Fruit fly (Drosophila melanogaster) whole organism, wandering third instar larva: ENCODE data around the gene Atat.

ENCODE experiments used
- Abd-B ChIP-seq: fragments of >200 bp; optimal IDR thresholded peaks from 2 replicates; lab custom pipeline; 2017; ENCODE audit warnings: missing biosample characterization, missing genetic modification characterization
- CG32264 ChIP-seq: fragments of 200-800 bp; sonication (Bioruptor generic); optimal IDR thresholded peaks from 2 replicates; lab custom pipeline; 2016; ENCODE audit warnings: missing biosample characterization, missing genetic modification characterization
- CG9705 ChIP-seq: fragments of 200-800 bp; sonication (Bioruptor generic); optimal IDR thresholded peaks from 2 replicates; lab custom pipeline; 2018; ENCODE audit warnings: missing biosample characterization, mild to moderate bottlenecking, missing genetic modification characterization
- CrebA ChIP-seq: fragments of 200-800 bp; sonication (Bioruptor generic); optimal IDR thresholded peaks from 2 replicates; lab custom pipeline; 2016; ENCODE audit warnings: missing biosample characterization, mild to moderate bottlenecking, missing genetic modification characterization, borderline replicate concordance
- Dfd ChIP-seq: fragments of >200 bp; optimal IDR thresholded peaks from 2 replicates; lab custom pipeline; 2017; ENCODE audit warnings: missing biosample characterization, missing genetic modification characterization
- Dif ChIP-seq: fragments of 200-275, 200-300 bp; sonication (Bioruptor generic); optimal IDR thresholded peaks from 2 replicates; lab custom pipeline; 2018; ENCODE audit warnings: missing biosample characterization, missing genetic modification characterization; ENCODE audit not compliant: partially characterized antibody
- GATAd ChIP-seq: sonication (Bioruptor generic); optimal IDR thresholded peaks from 2 replicates; lab custom pipeline; 2016; ENCODE audit warnings: missing biosample characterization, missing genetic modification characterization
- HLH106 ChIP-seq: fragments of 200-800 bp; optimal IDR thresholded peaks from 3 replicates; lab custom pipeline; 2019; ENCODE audit warnings: missing biosample characterization, mild to moderate bottlenecking, missing genetic modification characterization, moderate library complexity
- Hnf4 ChIP-seq: fragments of 200-800 bp; sonication (Bioruptor generic); optimal IDR thresholded peaks from 2 replicates; lab custom pipeline; 2016; ENCODE audit warnings: missing biosample characterization, mild to moderate bottlenecking, missing genetic modification characterization
- Hr78 ChIP-seq: fragments of >200 bp; optimal IDR thresholded peaks from 2 replicates; lab custom pipeline; 2017; ENCODE audit warnings: missing biosample characterization, missing genetic modification characterization
- Hr83 ChIP-seq: fragments of 200-300 bp; sonication (Bioruptor generic); optimal IDR thresholded peaks from 2 replicates; lab custom pipeline; 2016; ENCODE audit warnings: missing biosample characterization, mild to moderate bottlenecking, missing genetic modification characterization, moderate library complexity; ENCODE audit not compliant: poor library complexity, severe bottlenecking
- Jra ChIP-seq: sonication (Bioruptor generic); optimal IDR thresholded peaks from 2 replicates; lab custom pipeline; 2016; ENCODE audit warnings: missing biosample characterization, missing genetic modification characterization
- Mio ChIP-seq: sonication (Bioruptor generic); optimal IDR thresholded peaks from 2 replicates; lab custom pipeline; 2016; ENCODE audit warnings: missing biosample characterization, missing genetic modification characterization
- Myc ChIP-seq: fragments of >200 bp; optimal IDR thresholded peaks from 2 replicates; lab custom pipeline; 2017
- N ChIP-seq: fragments of >200 bp; optimal IDR thresholded peaks from 2 replicates; lab custom pipeline; 2018; ENCODE audit warnings: missing biosample characterization, missing external identifiers, missing genetic modification characterization
- OdsH ChIP-seq: fragments of 200-800 bp; sonication (Bioruptor generic); optimal IDR thresholded peaks from 2 replicates; lab custom pipeline; 2016; ENCODE audit warnings: missing biosample characterization, mild to moderate bottlenecking, missing genetic modification characterization
- Rel ChIP-seq, 2 experiments: fragments of 200-800 bp; sonication (Bioruptor generic) in 1 of 2; optimal IDR thresholded peaks; 2 replicates in 1 of 2; 3 replicates in 1 of 2; lab custom pipeline; 2016 to 2019; ENCODE audit warnings: mild to moderate bottlenecking in 2 of 2, missing biosample characterization in 2 of 2, missing genetic modification characterization in 2 of 2, moderate library complexity in 1 of 2
- Sp1 ChIP-seq: fragments of 200-800 bp; sonication (Bioruptor generic); optimal IDR thresholded peaks from 3 replicates; lab custom pipeline; 2019; ENCODE audit warnings: missing biosample characterization, mild to moderate bottlenecking, missing genetic modification characterization, moderate library complexity
- Vsx2 ChIP-seq: fragments of 200-300, 225-300 bp; sonication (Bioruptor generic); optimal IDR thresholded peaks from 2 replicates; lab custom pipeline; 2018; ENCODE audit warnings: missing biosample characterization, missing genetic modification characterization; ENCODE audit not compliant: partially characterized antibody
- br ChIP-seq: fragments of 200-800 bp; sonication (Bioruptor generic); optimal IDR thresholded peaks from 2 replicates; lab custom pipeline; 2016; ENCODE audit warnings: missing biosample characterization, missing genetic modification characterization
- brk ChIP-seq: fragments of 200-800 bp; sonication (Bioruptor generic); optimal IDR thresholded peaks from 2 replicates; lab custom pipeline; 2016; ENCODE audit warnings: missing biosample characterization, mild to moderate bottlenecking, missing genetic modification characterization
- dl ChIP-seq, 2 experiments: fragments of 175-275, 200-275 bp in 1 of 2; fragments of 200-275 bp in 1 of 2; sonication (Bioruptor generic); optimal IDR thresholded peaks; lab custom pipeline; 2018; ENCODE audit warnings: mild to moderate bottlenecking in 2 of 2, missing biosample characterization in 2 of 2, missing genetic modification characterization in 2 of 2, moderate library complexity in 2 of 2; ENCODE audit not compliant: partially characterized antibody in 2 of 2, insufficient read depth in 1 of 2
- dmrt93B ChIP-seq: fragments of 200-800 bp; sonication (Bioruptor generic); optimal IDR thresholded peaks from 2 replicates; lab custom pipeline; 2018; ENCODE audit warnings: missing biosample characterization, mild to moderate bottlenecking, missing genetic modification characterization
- dsf ChIP-seq: sonication (Bioruptor generic); optimal IDR thresholded peaks from 2 replicates; lab custom pipeline; 2016; ENCODE audit warnings: missing biosample characterization, missing genetic modification characterization, borderline replicate concordance
- ey ChIP-seq: fragments of 200-800 bp; sonication (Bioruptor generic); optimal IDR thresholded peaks from 2 replicates; lab custom pipeline; 2016; ENCODE audit warnings: missing biosample characterization, missing genetic modification characterization
- foxo ChIP-seq, 2 experiments: fragments of 200-800 bp; sonication (Bioruptor generic); optimal IDR thresholded peaks; 2 replicates in 1 of 2; 3 replicates in 1 of 2; lab custom pipeline; 2016 to 2017; ENCODE audit warnings: missing biosample characterization in 2 of 2, missing genetic modification characterization in 2 of 2
- fru ChIP-seq: fragments of 200-800 bp; sonication (Bioruptor generic); optimal IDR thresholded peaks from 3 replicates; lab custom pipeline; 2016; ENCODE audit warnings: missing biosample characterization, mild to moderate bottlenecking, missing genetic modification characterization
- h ChIP-seq: fragments of 200-800 bp; sonication (Bioruptor generic); optimal IDR thresholded peaks from 3 replicates; lab custom pipeline; 2016; ENCODE audit warnings: missing biosample characterization, mild to moderate bottlenecking, missing genetic modification characterization
- jim ChIP-seq: fragments of 175-275, 200-325 bp; sonication (Bioruptor generic); optimal IDR thresholded peaks from 2 replicates; lab custom pipeline; 2016; ENCODE audit warnings: missing biosample characterization, mild to moderate bottlenecking, missing genetic modification characterization
- lola ChIP-seq: fragments of >200 bp; optimal IDR thresholded peaks from 2 replicates; lab custom pipeline; 2017; ENCODE audit warnings: missing biosample characterization, missing genetic modification characterization
- pan ChIP-seq: fragments of >200 bp; optimal IDR thresholded peaks from 2 replicates; lab custom pipeline; 2017
- psq ChIP-seq: fragments of 200-800 bp; sonication (Bioruptor generic); optimal IDR thresholded peaks from 3 replicates; lab custom pipeline; 2017; ENCODE audit warnings: missing biosample characterization, mild to moderate bottlenecking, missing genetic modification characterization, moderate library complexity
- rgr ChIP-seq: fragments of 200-800 bp; sonication (Bioruptor generic); optimal IDR thresholded peaks from 3 replicates; lab custom pipeline; 2016; ENCODE audit warnings: missing biosample characterization, mild to moderate bottlenecking, missing genetic modification characterization
- sage ChIP-seq: fragments of 200-800 bp; sonication (Bioruptor generic); optimal IDR thresholded peaks from 2 replicates; lab custom pipeline; 2016; ENCODE audit warnings: missing biosample characterization, mild to moderate bottlenecking, missing genetic modification characterization
- sv ChIP-seq: fragments of 200-800 bp; sonication (Bioruptor generic); optimal IDR thresholded peaks from 3 replicates; lab custom pipeline; 2016; ENCODE audit warnings: missing biosample characterization, missing genetic modification characterization
- tai ChIP-seq: sonication (Bioruptor generic); optimal IDR thresholded peaks from 2 replicates; lab custom pipeline; 2016; ENCODE audit warnings: missing biosample characterization, missing genetic modification characterization
- usp ChIP-seq: fragments of >200 bp; optimal IDR thresholded peaks from 2 replicates; lab custom pipeline; 2017; ENCODE audit warnings: missing biosample characterization, missing genetic modification characterization
- woc ChIP-seq: sonication (Bioruptor generic); optimal IDR thresholded peaks from 2 replicates; lab custom pipeline; 2016; ENCODE audit warnings: missing biosample characterization, mild to moderate bottlenecking, missing genetic modification characterization

The Atat gene

dm6 chr3L:9435831-9436230, 9.3 kb upstream of the Atat start:
- TF ChIP-seq h (GFP tag; lab: Kevin White, UChicago) (peak; percentile 4), Rel (GFP tag; optimal IDR thresholded peaks at IDR 0.05; lab: Kevin White, UChicago) (no peak), Rel (tag; optimal IDR thresholded peaks at IDR 0.05; lab: Kevin White, UChicago) (peak; percentile 73), sv (GFP tag; lab: Kevin White, UChicago) (no peak)

dm6 chr3L:9435315-9435714, 8.8 kb upstream of the Atat start, which contains the start of gene CG42526:
CG42526 (minus strand) TSS chr3L:9435399.
- no peak for TF ChIP-seq brk (GFP tag; lab: Kevin White, UChicago)
- no peak for TF ChIP-seq dmrt93B (GFP tag; lab: Kevin White, UChicago)
- no peak for TF ChIP-seq Myc (lab: Kevin White, UChicago)
- peak; percentile 50 for TF ChIP-seq fru
- peak; percentile 38 to 82 for TF ChIP-seq foxo (GFP tag; optimal IDR thresholded peaks at IDR 0.05; lab: Kevin White, UChicago)
- TF ChIP-seq Dfd (GFP tag; lab: Kevin White, UChicago), result no peak
- peak; percentile 37 for TF ChIP-seq psq (GFP tag; lab: Kevin White, UChicago)
- no peak for TF ChIP-seq N (GFP tag; lab: Kevin White, UChicago)
- TF ChIP-seq sv (GFP tag; lab: Kevin White, UChicago), result peak; percentile 53
- TF ChIP-seq CrebA, result no peak
- TF ChIP-seq HLH106 (tag; lab: Kevin White, UChicago), result peak; percentile 23
- TF ChIP-seq CG9705, result no peak
- peak; percentile 56 for TF ChIP-seq h (GFP tag; lab: Kevin White, UChicago)
- TF ChIP-seq br (GFP tag; lab: Kevin White, UChicago), result peak; percentile 55
- TF ChIP-seq woc (GFP tag; lab: Kevin White, UChicago), result no peak
- peak; percentile 73 for TF ChIP-seq Hr83 (GFP tag; lab: Kevin White, UChicago)
- TF ChIP-seq Hr78, result no peak
- no peak for TF ChIP-seq Rel (GFP tag; optimal IDR thresholded peaks at IDR 0.05; lab: Kevin White, UChicago)
- peak; percentile 26 for TF ChIP-seq Rel (tag; optimal IDR thresholded peaks at IDR 0.05; lab: Kevin White, UChicago)
- TF ChIP-seq Dif (GFP tag; lab: Kevin White, UChicago), result no peak
- TF ChIP-seq Hnf4 (GFP tag; lab: Kevin White, UChicago), result peak; percentile 74
- TF ChIP-seq ey (GFP tag; lab: Kevin White, UChicago), result peak; percentile 65
- TF ChIP-seq sage (GFP tag; lab: Kevin White, UChicago), result peak; percentile 31
- TF ChIP-seq usp (GFP tag; lab: Kevin White, UChicago), result no peak
- no peak for TF ChIP-seq lola
- TF ChIP-seq CG32264 (GFP tag; lab: Kevin White, UChicago), result peak; percentile 26
- TF ChIP-seq dsf (GFP tag; lab: Kevin White, UChicago), result no peak
- TF ChIP-seq GATAd (GFP tag; lab: Kevin White, UChicago), result no peak
- no peak for TF ChIP-seq tai
- no peak for TF ChIP-seq Abd-B
- no peak for TF ChIP-seq Mio (GFP tag; lab: Kevin White, UChicago)
- no peak for TF ChIP-seq dl (GFP tag; optimal IDR thresholded peaks at IDR 0.05; lab: Kevin White, UChicago; ENCODE audit: insufficient read depth in 1 of 2, partially characterized antibody in 2 of 2)
- TF ChIP-seq rgr (GFP tag; lab: Kevin White, UChicago), result peak; percentile 70
- peak; percentile 59 for TF ChIP-seq Jra
- no peak for TF ChIP-seq Vsx2 (GFP tag; lab: Kevin White, UChicago)
- TF ChIP-seq Sp1, result peak; percentile 13
- TF ChIP-seq OdsH (GFP tag; lab: Kevin White, UChicago), result peak; percentile 65
- no peak for TF ChIP-seq pan (lab: Kevin White, UChicago)
- no peak for TF ChIP-seq jim (GFP tag; lab: Kevin White, UChicago)
